Worm (Caenorhabditis elegans) whole organism, young adult: ENCODE measurements around the gene hpl-1.

Experiments used
- F22D6.2 ChIP-seq: sonication (generic microtip); optimal IDR thresholded peaks from 2 replicates; lab custom pipeline; 2016; ENCODE audit warnings: mild to moderate bottlenecking, missing genetic modification characterization, missing compliant biosample characterization
- Y95B8A.8 ChIP-seq: fragments of 200-800 bp; sonication (Bioruptor generic); IDR thresholded peaks from 2 replicates; pipeline ENCODE4 v1.3.6; 2022; ENCODE audit warnings: missing genetic modification reagents, missing genetic modification characterization, missing compliant biosample characterization
- aptf-3 ChIP-seq: fragments of 200-800 bp; sonication (Bioruptor generic); IDR thresholded peaks from 2 replicates; pipeline ENCODE4 v1.3.6; 2022; ENCODE audit warnings: missing genetic modification characterization, missing compliant biosample characterization
- attf-3 ChIP-seq: fragments of 200-800 bp; sonication (Bioruptor generic); conservative IDR thresholded peaks from 2 replicates; pipeline ENCODE4 v1.3.6; 2022; ENCODE audit warnings: missing genetic modification reagents, missing genetic modification characterization, missing compliant biosample characterization
- bed-2 ChIP-seq: fragments of 200-800 bp; sonication (Bioruptor generic); IDR thresholded peaks from 2 replicates; pipeline ENCODE4 v1.3.6; 2022; ENCODE audit warnings: missing genetic modification reagents, missing genetic modification characterization, missing compliant biosample characterization
- hrde-1 ChIP-seq: sonication (generic microtip); optimal IDR thresholded peaks from 2 replicates; lab custom pipeline; 2016; ENCODE audit warnings: missing genetic modification characterization, mild to moderate bottlenecking, missing compliant biosample characterization, moderate library complexity, missing genotype, missing genetic modification reagents, borderline replicate concordance
- madf-10 ChIP-seq: sonication (generic microtip); optimal IDR thresholded peaks from 2 replicates; lab custom pipeline; 2016; ENCODE audit warnings: mild to moderate bottlenecking, missing genetic modification characterization, missing compliant biosample characterization
- nhr-27 ChIP-seq: fragments of 200-800 bp; sonication (Bioruptor generic); optimal IDR thresholded peaks from 2 replicates; lab custom pipeline; 2018; ENCODE audit warnings: mild to moderate bottlenecking, missing genetic modification characterization, moderate library complexity, missing compliant biosample characterization
- pha-4 ChIP-seq: fragments of 150-350 bp; sonication (generic microtip); optimal IDR thresholded peaks from 2 replicates; lab custom pipeline; 2014; ENCODE audit warnings: missing biosample characterization, missing genetic modification reagents, missing genetic modification characterization
- repo-1 ChIP-seq: sonication (generic microtip); optimal IDR thresholded peaks from 2 replicates; lab custom pipeline; 2017; ENCODE audit warnings: mild to moderate bottlenecking, missing genetic modification characterization, missing compliant biosample characterization
- snpc-4 ChIP-seq, 5 experiments: fragments of 150-350 bp in 1 of 5; sonication (generic microtip) in 4 of 5; optimal IDR thresholded peaks; 2 replicates each; lab custom pipeline; 2014 to 2018; ENCODE audit warnings: missing genetic modification characterization in 5 of 5, missing biosample characterization in 3 of 5, antibody characterized with exemption in 2 of 5, mild to moderate bottlenecking in 2 of 5, missing compliant biosample characterization in 2 of 5, missing genotype in 2 of 5, moderate library complexity in 2 of 5, missing genetic modification reagents in 1 of 5
- unc-62 ChIP-seq: fragments of 150-350 bp; optimal IDR thresholded peaks from 2 replicates; lab custom pipeline; 2014; ENCODE audit warnings: missing biosample characterization, missing genetic modification reagents, missing genetic modification characterization

ce11 chrX:13224608-13225007, 20.6 kb upstream of the hpl-1 start, which contains the start of gene skr-19:
- no peak for TF ChIP-seq pha-4 (tag; lab: Kevin White, UChicago)
- TF ChIP-seq bed-2, result no peak
- no peak for TF ChIP-seq nhr-27 (tag; lab: Kevin White, UChicago)
- no peak for TF ChIP-seq snpc-4 (GFP tag; optimal IDR thresholded peaks at IDR 0.05; lab: Kevin White, UChicago)
- TF ChIP-seq snpc-4 (tag; optimal IDR thresholded peaks at IDR 0.05; lab: Kevin White, UChicago), result no peak
- TF ChIP-seq Y95B8A.8 (GFP tag; lab: Robert Waterston, UW), result no peak
- no peak for TF ChIP-seq repo-1 (tag; lab: Kevin White, UChicago)
- TF ChIP-seq aptf-3 (GFP tag; lab: Robert Waterston, UW), result no peak
- no peak for TF ChIP-seq unc-62 (GFP tag; lab: Kevin White, UChicago)
- TF ChIP-seq hrde-1, result no peak
- no peak for TF ChIP-seq madf-10 (tag; lab: Kevin White, UChicago)
- TF ChIP-seq F22D6.2, result no peak
- no peak for TF ChIP-seq attf-3
